Fruit fly (Drosophila melanogaster) whole organism, embryonic: ENCODE data around the gene JMJD5.

Experiments
- Bdp1 ChIP-seq: fragments of 200-800 bp; sonication (Bioruptor generic); optimal IDR thresholded peaks from 3 replicates; lab custom pipeline; 2016; ENCODE audit warnings: missing biosample characterization, missing genetic modification characterization
- CG10274 ChIP-seq: fragments of 200-800 bp; sonication (Bioruptor generic); optimal IDR thresholded peaks from 3 replicates; lab custom pipeline; 2017; ENCODE audit warnings: missing biosample characterization, mild to moderate bottlenecking, missing genetic modification characterization
- CG10959 ChIP-seq: fragments of 200-800 bp; sonication (Bioruptor generic); IDR thresholded peaks from 2 replicates; pipeline ENCODE4 v1.3.6; 2022; ENCODE audit warnings: missing biosample characterization, missing genetic modification characterization
- CG11093 ChIP-seq: fragments of 200-800 bp; sonication (Bioruptor generic); IDR thresholded peaks from 3 replicates; pipeline ENCODE4 v1.3.6; 2022; ENCODE audit warnings: missing biosample characterization, missing genetic modification characterization
- CG2129 ChIP-seq: fragments of 200-800 bp; sonication (Bioruptor generic); IDR thresholded peaks from 2 replicates; pipeline ENCODE4 v1.3.6; 2022; ENCODE audit warnings: missing biosample characterization, missing genetic modification characterization; ENCODE audit not compliant: partially characterized antibody
- CG32767 ChIP-seq: fragments of 200-800 bp; sonication (Bioruptor generic); IDR thresholded peaks from 2 replicates; pipeline ENCODE4 v1.3.6; 2022; ENCODE audit warnings: missing biosample characterization, missing genetic modification characterization
- CG33213 ChIP-seq: fragments of 200-800 bp; sonication (Bioruptor generic); optimal IDR thresholded peaks from 3 replicates; lab custom pipeline; 2016; ENCODE audit warnings: missing biosample characterization, missing genetic modification characterization
- CG42726 ChIP-seq: fragments of 200-800 bp; sonication (Bioruptor generic); IDR thresholded peaks from 2 replicates; pipeline ENCODE4 v1.3.6; 2022; ENCODE audit warnings: missing biosample characterization, missing genetic modification characterization; ENCODE audit not compliant: partially characterized antibody
- CG43689 ChIP-seq: fragments of 200-800 bp; sonication (Bioruptor generic); IDR thresholded peaks from 2 replicates; pipeline ENCODE4 v1.3.6; 2022; ENCODE audit warnings: missing biosample characterization, missing genetic modification characterization
- CG6813 ChIP-seq: fragments of 200-800 bp; sonication (Bioruptor generic); optimal IDR thresholded peaks from 2 replicates; lab custom pipeline; 2017; ENCODE audit warnings: missing biosample characterization, missing genetic modification characterization, mild to moderate bottlenecking, moderate library complexity, missing genetic modification reagents
- CG7372 ChIP-seq: fragments of 200-800 bp; sonication (Bioruptor generic); IDR thresholded peaks from 2 replicates; pipeline ENCODE4 v1.3.6; 2022; ENCODE audit warnings: missing biosample characterization, missing genetic modification characterization
- CG7556 ChIP-seq: fragments of 200-800 bp; sonication (Bioruptor generic); optimal IDR thresholded peaks from 2 replicates; lab custom pipeline; 2017; ENCODE audit warnings: missing biosample characterization, mild to moderate bottlenecking, missing genetic modification characterization
- CG7963 ChIP-seq: fragments of 200-800 bp; sonication (Bioruptor generic); IDR thresholded peaks from 3 replicates; pipeline ENCODE4 v1.3.6; 2022; ENCODE audit warnings: missing biosample characterization, missing genetic modification characterization; ENCODE audit not compliant: partially characterized antibody
- CG9932 ChIP-seq: fragments of 200-800 bp; sonication (Bioruptor generic); IDR thresholded peaks from 2 replicates; pipeline ENCODE4 v1.3.6; 2022; ENCODE audit warnings: missing biosample characterization, missing genetic modification characterization
- Drgx ChIP-seq: fragments of 200-800 bp; sonication (Bioruptor generic); IDR thresholded peaks from 2 replicates; pipeline ENCODE4 v1.3.6; 2022; ENCODE audit warnings: missing biosample characterization, missing genetic modification characterization
- Hr39 ChIP-seq: fragments of >200 bp; optimal IDR thresholded peaks from 2 replicates; lab custom pipeline; 2017
- Opbp ChIP-seq: fragments of 200-800 bp; sonication (Bioruptor generic); IDR thresholded peaks from 3 replicates; pipeline ENCODE4 v1.3.6; 2022; ENCODE audit warnings: missing biosample characterization, missing genetic modification characterization; ENCODE audit not compliant: partially characterized antibody
- ab ChIP-seq: fragments of 200-800 bp; sonication (Bioruptor generic); optimal IDR thresholded peaks from 2 replicates; lab custom pipeline; 2016; ENCODE audit warnings: missing biosample characterization, missing genetic modification characterization
- ac ChIP-seq: fragments of 200-800 bp; sonication (Bioruptor generic); optimal IDR thresholded peaks from 3 replicates; lab custom pipeline; 2017; ENCODE audit warnings: missing biosample characterization, mild to moderate bottlenecking, missing genetic modification characterization
- bowl ChIP-seq: fragments of 200-800 bp; sonication (Bioruptor generic); IDR thresholded peaks from 2 replicates; pipeline ENCODE4 v1.3.6; 2022; ENCODE audit warnings: missing biosample characterization, missing genetic modification characterization
- bsh ChIP-seq, 2 experiments: fragments of 200-800 bp; sonication (Bioruptor generic); optimal IDR thresholded peaks; 2 replicates each; lab custom pipeline; 2017 to 2018; ENCODE audit warnings: mild to moderate bottlenecking in 2 of 2, missing biosample characterization in 2 of 2, missing genetic modification characterization in 2 of 2, moderate library complexity in 1 of 2
- esg ChIP-seq: fragments of 200-800 bp; sonication (Bioruptor generic); conservative IDR thresholded peaks from 2 replicates; pipeline ENCODE4 v1.3.6; 2022; ENCODE audit warnings: missing biosample characterization, missing genetic modification characterization
- fru ChIP-seq: fragments of >200 bp; optimal IDR thresholded peaks from 2 replicates; lab custom pipeline; 2017
- grau ChIP-seq: fragments of 200-800 bp; optimal IDR thresholded peaks from 3 replicates; lab custom pipeline; 2019; ENCODE audit warnings: missing biosample characterization, mild to moderate bottlenecking, missing genetic modification characterization, moderate library complexity
- gro ChIP-seq: fragments of 200-800 bp; sonication (Bioruptor generic); optimal IDR thresholded peaks from 2 replicates; lab custom pipeline; 2016; ENCODE audit warnings: missing biosample characterization, missing genetic modification characterization
- jigr1 ChIP-seq: fragments of 200-800 bp; sonication (Bioruptor generic); IDR thresholded peaks from 3 replicates; pipeline ENCODE4 v1.3.6; 2022; ENCODE audit warnings: missing biosample characterization, missing genetic modification characterization
- kni ChIP-seq: fragments of 200-800 bp; sonication (Bioruptor generic); optimal IDR thresholded peaks from 3 replicates; lab custom pipeline; 2017; ENCODE audit warnings: mild to moderate bottlenecking, missing biosample characterization, missing genetic modification reagents, missing genetic modification characterization
- nau ChIP-seq: fragments of 200-800 bp; sonication (Bioruptor generic); optimal IDR thresholded peaks from 3 replicates; lab custom pipeline; 2017; ENCODE audit warnings: missing biosample characterization, mild to moderate bottlenecking, missing genetic modification characterization, missing genetic modification reagents
- pros ChIP-seq: fragments of 200-800 bp; sonication (Bioruptor generic); optimal IDR thresholded peaks from 3 replicates; lab custom pipeline; 2019; ENCODE audit warnings: missing biosample characterization, mild to moderate bottlenecking, missing genetic modification characterization, moderate library complexity
- schlank ChIP-seq: fragments of 200-800 bp; sonication (Bioruptor generic); optimal IDR thresholded peaks from 2 replicates; lab custom pipeline; 2018; ENCODE audit warnings: missing biosample characterization, mild to moderate bottlenecking, missing genetic modification characterization
- slbo ChIP-seq: fragments of 200-800 bp; sonication (Bioruptor generic); IDR thresholded peaks from 2 replicates; pipeline ENCODE4 v1.3.6; 2022; ENCODE audit warnings: missing biosample characterization, missing genetic modification characterization
- tgo ChIP-seq: fragments of 200-800 bp; sonication (Bioruptor generic); IDR thresholded peaks from 3 replicates; pipeline ENCODE4 v1.3.6; 2022; ENCODE audit warnings: missing biosample characterization, missing genetic modification characterization
- trh ChIP-seq: fragments of 200-800 bp; sonication (Bioruptor generic); optimal IDR thresholded peaks from 2 replicates; lab custom pipeline; 2016; ENCODE audit warnings: missing biosample characterization, missing genetic modification characterization
- vvl ChIP-seq: fragments of 200-800 bp; sonication (Bioruptor generic); IDR thresholded peaks from 2 replicates; pipeline ENCODE4 v1.3.6; 2022; ENCODE audit warnings: missing biosample characterization, missing genetic modification characterization
- zf30C ChIP-seq: fragments of 200-800 bp; sonication (Bioruptor generic); optimal IDR thresholded peaks from 3 replicates; lab custom pipeline; 2018; ENCODE audit warnings: missing biosample characterization, mild to moderate bottlenecking, missing genetic modification characterization
- zfh1 ChIP-seq: fragments of 200-800 bp; sonication (Bioruptor generic); IDR thresholded peaks from 3 replicates; pipeline ENCODE4 v1.3.6; 2022; ENCODE audit warnings: missing biosample characterization, missing genetic modification characterization

The JMJD5 gene

dm6 chr3L:815234-816200 lies 25.6 kb downstream of the JMJD5 start (continued):
- TF ChIP-seq slbo (GFP tag; lab: Robert Waterston, UW) = peak; percentile 56
- no peak for TF ChIP-seq CG10274 (GFP tag; lab: Kevin White, UChicago)
- TF ChIP-seq trh (GFP tag; lab: Kevin White, UChicago) = no peak
- no peak for TF ChIP-seq CG7963 (GFP tag; lab: Robert Waterston, UW)
- no peak for TF ChIP-seq gro (GFP tag; lab: Kevin White, UChicago)
- no peak for TF ChIP-seq ab
- no peak for TF ChIP-seq jigr1
- TF ChIP-seq CG43689 (GFP tag; lab: Robert Waterston, UW) = no peak
- TF ChIP-seq CG11093 (GFP tag; lab: Robert Waterston, UW) = peak; percentile 48; the same call in 1 of the 3 replicates
- TF ChIP-seq Bdp1 (GFP tag; lab: Kevin White, UChicago) = no peak
- TF ChIP-seq ac (GFP tag; lab: Kevin White, UChicago) = no peak
- TF ChIP-seq CG10959 = no peak
- TF ChIP-seq CG2129 (GFP tag; lab: Robert Waterston, UW) = no peak
- TF ChIP-seq pros = no peak
- no peak for TF ChIP-seq kni
- TF ChIP-seq vvl (GFP tag; lab: Robert Waterston, UW) = peak; percentile 55
- no peak for TF ChIP-seq CG42726 (GFP tag; lab: Robert Waterston, UW)
- TF ChIP-seq CG6813 (GFP tag; lab: Kevin White, UChicago) = no peak
- TF ChIP-seq zfh1 = 0 out of 3 replicates have a peak, but pooled peaks have one; percentile 39
- peak; percentile 51 for TF ChIP-seq esg (GFP tag; lab: Robert Waterston, UW)
- TF ChIP-seq Hr39 (lab: Kevin White, UChicago) = no peak
- TF ChIP-seq CG7556 (GFP tag; lab: Kevin White, UChicago) = peak; percentile 11
- TF ChIP-seq nau (GFP tag; lab: Kevin White, UChicago) = no peak
- no peak for TF ChIP-seq CG33213
- peak; percentile 54 for TF ChIP-seq grau (tag; lab: Kevin White, UChicago)
- no peak for TF ChIP-seq Opbp (GFP tag; lab: Robert Waterston, UW)
- TF ChIP-seq tgo (GFP tag; lab: Robert Waterston, UW) = peak; percentile 59; the same call in 2 of the 3 replicates
- TF ChIP-seq schlank (tag; lab: Kevin White, UChicago) = no peak
- no peak for TF ChIP-seq fru (lab: Kevin White, UChicago)
- no peak; the same call in 1 of the 2 replicates for TF ChIP-seq CG32767 (GFP tag; lab: Robert Waterston, UW)

- TF ChIP-seq bowl (GFP tag; lab: Robert Waterston, UW) (no peak), zf30C (GFP tag; lab: Kevin White, UChicago) (peak; percentile 26), bsh (GFP tag; optimal IDR thresholded peaks at IDR 0.05; lab: Kevin White, UChicago) (peak in 1 of 2 experiments; percentile 9), CG9932 (GFP tag; lab: Robert Waterston, UW) (no peak), Drgx (GFP tag; lab: Robert Waterston, UW) (peak; percentile 56), jigr1 (no peak), CG7372 (GFP tag; lab: Robert Waterston, UW) (no peak)
Measured at dm6 chr3L:813911-814310, 27.2 kb downstream of the JMJD5 start.
